Fruit fly (Drosophila melanogaster): ENCODE data around the gene CG33965.
A peak's percentile ranks its signal among the peaks of the same experiment; 100 is the strongest.

CG33965 gene

DNA sequence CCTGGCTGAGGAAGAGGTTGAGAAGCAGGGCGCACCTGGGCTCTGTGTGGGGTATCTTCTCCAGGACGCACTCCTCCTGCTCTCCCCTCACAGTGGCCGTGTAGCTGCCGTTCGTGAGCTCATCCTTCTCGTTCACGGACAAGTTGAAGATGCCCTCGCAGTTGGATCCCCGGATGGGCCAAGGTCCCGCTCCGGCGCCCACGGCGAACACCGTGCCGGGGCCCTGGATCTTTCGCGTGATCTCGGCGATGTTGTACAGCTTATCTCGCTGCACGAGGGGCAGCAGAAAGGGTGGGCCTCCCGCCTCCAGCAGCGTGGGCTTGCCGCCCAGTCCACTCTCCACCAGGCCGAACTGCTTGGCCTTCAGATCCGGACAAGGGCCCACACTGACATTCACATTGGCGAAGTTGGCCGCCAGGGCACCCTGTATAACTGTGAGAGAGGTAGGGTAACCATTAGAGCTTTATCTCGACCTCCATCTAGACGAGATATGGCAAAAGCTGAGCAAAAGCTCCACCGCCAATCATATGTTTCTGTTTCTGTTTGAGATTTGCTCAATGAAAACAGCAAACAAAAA is 28.7 kb upstream of the CG33965 start (continued):
- no peak for TF ChIP-seq fu2 (GFP tag; optimal IDR thresholded peaks at IDR 0.05)
- TF ChIP-seq CG6272 (GFP tag; IDR thresholded peaks at IDR 0.05): no peak
- TF ChIP-seq CG9876 (GFP tag; optimal IDR thresholded peaks at IDR 0.05): no peak
- no peak for TF ChIP-seq gro (GFP tag; optimal IDR thresholded peaks at IDR 0.05)
- TF ChIP-seq pum (GFP tag; optimal IDR thresholded peaks at IDR 0.05): no peak
- TF ChIP-seq sqz (GFP tag; optimal IDR thresholded peaks at IDR 0.05): no peak
- TF ChIP-seq fru (optimal IDR thresholded peaks at IDR 0.05): no peak
- no peak for TF ChIP-seq CG32767 (GFP tag; IDR thresholded peaks at IDR 0.05)
- 0 out of 2 replicates have a peak, but pooled peaks have one; percentile 9 for TF ChIP-seq E2f1 (GFP tag; IDR thresholded peaks at IDR 0.05)
- peak; percentile 68 for TF ChIP-seq CG10366 (GFP tag; IDR thresholded peaks at IDR 0.05)
- TF ChIP-seq unpg (GFP tag; optimal IDR thresholded peaks at IDR 0.05): no peak
- no peak for TF ChIP-seq tll (GFP tag; optimal IDR thresholded peaks at IDR 0.05)
- TF ChIP-seq hth (optimal IDR thresholded peaks at IDR 0.05): no peak
- no peak for TF ChIP-seq fd64A (GFP tag; optimal IDR thresholded peaks at IDR 0.05)
- no peak for TF ChIP-seq CG15696 (tag; optimal IDR thresholded peaks at IDR 0.05)
- TF ChIP-seq CG7271 (tag; optimal IDR thresholded peaks at IDR 0.05): no peak
- TF ChIP-seq Mad (GFP tag; optimal IDR thresholded peaks at IDR 0.05): no peak
- no peak for TF ChIP-seq dpn (GFP tag; optimal IDR thresholded peaks at IDR 0.05)
- 0 out of 2 replicates have a peak, but pooled peaks have one; percentile 24 for TF ChIP-seq sisA (GFP tag; IDR thresholded peaks at IDR 0.05)
- TF ChIP-seq ac (GFP tag; optimal IDR thresholded peaks at IDR 0.05): no peak
- no peak for TF ChIP-seq CG18619 (GFP tag; optimal IDR thresholded peaks at IDR 0.05)
- TF ChIP-seq lov (optimal IDR thresholded peaks at IDR 0.05): no peak
- TF ChIP-seq lov (GFP tag; IDR thresholded peaks at IDR 0.05): no peak
- no peak for TF ChIP-seq Blimp-1 (GFP tag; optimal IDR thresholded peaks at IDR 0.05)
- TF ChIP-seq bsh (GFP tag; optimal IDR thresholded peaks at IDR 0.05): no peak
- TF ChIP-seq Poxn (GFP tag; IDR thresholded peaks at IDR 0.05): no peak
- no peak for TF ChIP-seq al (GFP tag; IDR thresholded peaks at IDR 0.05)
- no peak for TF ChIP-seq PHDP (tag; optimal IDR thresholded peaks at IDR 0.05)
- TF ChIP-seq D19A (tag; optimal IDR thresholded peaks at IDR 0.05): no peak
- TF ChIP-seq Hr39 (optimal IDR thresholded peaks at IDR 0.05): peak; percentile 36
- no peak for TF ChIP-seq amos (GFP tag; IDR thresholded peaks at IDR 0.05; ENCODE audit: partially characterized antibody)
- TF ChIP-seq prd (optimal IDR thresholded peaks at IDR 0.05): no peak
- TF ChIP-seq prd (GFP tag; IDR thresholded peaks at IDR 0.05): 0 out of 3 replicates have a peak, but pooled peaks have one; percentile 22
- no peak for TF ChIP-seq esg (GFP tag; conservative IDR thresholded peaks at IDR 0.05)
- no peak for TF ChIP-seq CG12104 (GFP tag; optimal IDR thresholded peaks at IDR 0.05)
- no peak for TF ChIP-seq gfzf (GFP tag; optimal IDR thresholded peaks at IDR 0.05)
- TF ChIP-seq toy (GFP tag; IDR thresholded peaks at IDR 0.05): 0 out of 2 replicates have a peak, but pooled peaks have one; percentile 14
- no peak for TF ChIP-seq otp (GFP tag; IDR thresholded peaks at IDR 0.05)
- no peak for TF ChIP-seq CG42726 (GFP tag; IDR thresholded peaks at IDR 0.05; ENCODE audit: partially characterized antibody)
- TF ChIP-seq twi (tag; optimal IDR thresholded peaks at IDR 0.05): no peak
- TF ChIP-seq ara (GFP tag; IDR thresholded peaks at IDR 0.05): no peak
- TF ChIP-seq CG10267 (tag; optimal IDR thresholded peaks at IDR 0.05): no peak
- no peak for TF ChIP-seq gt (GFP tag; IDR thresholded peaks at IDR 0.05)
- no peak for TF ChIP-seq CG3407 (GFP tag; optimal IDR thresholded peaks at IDR 0.05)
- no peak for TF ChIP-seq CG11093 (GFP tag; IDR thresholded peaks at IDR 0.05)
- 0 out of 2 replicates have a peak, but pooled peaks have one; percentile 11 for TF ChIP-seq CG6689 (GFP tag; IDR thresholded peaks at IDR 0.05)
- TF ChIP-seq CG6254 (GFP tag; optimal IDR thresholded peaks at IDR 0.05): no peak
- TF ChIP-seq Med (GFP tag): peak; percentile 59
- no peak; the same call in 2 of the 3 replicates for TF ChIP-seq Dbx (GFP tag; IDR thresholded peaks at IDR 0.05)
- no peak for TF ChIP-seq CG4404 (GFP tag; IDR thresholded peaks at IDR 0.05)
- no peak for TF ChIP-seq az2 (GFP tag; optimal IDR thresholded peaks at IDR 0.05)
- TF ChIP-seq gce (GFP tag; IDR thresholded peaks at IDR 0.05): no peak
